Fruit fly (Drosophila melanogaster): Measurements from ENCODE around the gene CG4174.

The CG4174 gene

dm6 chr3L:18627657-18628455 is 10.1 kb upstream of the CG4174 start (continued):
- no peak for TF ChIP-seq CG9215 (GFP tag; IDR thresholded peaks at IDR 0.05)
- no peak for TF ChIP-seq CG7786 (GFP tag; optimal IDR thresholded peaks at IDR 0.05)
- peak; percentile 88 for TF ChIP-seq CG11504 (tag; optimal IDR thresholded peaks at IDR 0.05)
- TF ChIP-seq CG6791 (GFP tag; IDR thresholded peaks at IDR 0.05; ENCODE audit: partially characterized antibody): peak; percentile 12; the same call in 1 of the 3 replicates
- peak; percentile 49 for TF ChIP-seq scrt (GFP tag; optimal IDR thresholded peaks at IDR 0.05)
- TF ChIP-seq Ets65A (GFP tag): no peak
- peak; percentile 10 for TF ChIP-seq CG8388 (GFP tag; optimal IDR thresholded peaks at IDR 0.05)
- TF ChIP-seq CG2875 (GFP tag; optimal IDR thresholded peaks at IDR 0.05): no peak
- TF ChIP-seq Fer3 (tag; optimal IDR thresholded peaks at IDR 0.05): no peak
- no peak for TF ChIP-seq CG3163 (GFP tag; optimal IDR thresholded peaks at IDR 0.05)
- no peak for TF ChIP-seq Dfd (GFP tag; optimal IDR thresholded peaks at IDR 0.05)
- TF ChIP-seq hb (GFP tag; IDR thresholded peaks at IDR 0.05; ENCODE audit: partially characterized antibody): no peak
- TF ChIP-seq CG4424 (GFP tag; optimal IDR thresholded peaks at IDR 0.05): no peak
- no peak for TF ChIP-seq hkb (optimal IDR thresholded peaks at IDR 0.05)
- peak; percentile 19; the same call in 1 of the 2 replicates for TF ChIP-seq hkb (GFP tag; IDR thresholded peaks at IDR 0.05)
- TF ChIP-seq CG8924 (tag; optimal IDR thresholded peaks at IDR 0.05): peak; percentile 31
- no peak for TF ChIP-seq nerfin-2 (GFP tag; IDR thresholded peaks at IDR 0.05; ENCODE audit: partially characterized antibody)
- no peak for TF ChIP-seq zfh2 (GFP tag; optimal IDR thresholded peaks at IDR 0.05)
- no peak for TF ChIP-seq cas (GFP tag; IDR thresholded peaks at IDR 0.05)
- no peak for TF ChIP-seq al (GFP tag; IDR thresholded peaks at IDR 0.05)
- TF ChIP-seq slbo (GFP tag; IDR thresholded peaks at IDR 0.05): peak; percentile 13; the same call in 1 of the 2 replicates
- no peak for TF ChIP-seq Tbp (GFP tag; optimal IDR thresholded peaks at IDR 0.05)

- TF ChIP-seq CG43689 (GFP tag; IDR thresholded peaks at IDR 0.05): no peak
- no peak for TF ChIP-seq cas (GFP tag; IDR thresholded peaks at IDR 0.05)
- TF ChIP-seq sens (GFP tag): peak; percentile 34
- TF ChIP-seq Ets65A (GFP tag): peak; percentile 57
- no peak for TF ChIP-seq CG1024 (GFP tag; IDR thresholded peaks at IDR 0.05)
- TF ChIP-seq Drgx (GFP tag; IDR thresholded peaks at IDR 0.05): peak; percentile 49; the same call in 1 of the 2 replicates
- 0 out of 3 replicates have a peak, but pooled peaks have one; percentile 10 for TF ChIP-seq so (GFP tag; IDR thresholded peaks at IDR 0.05)
- 0 out of 2 replicates have a peak, but pooled peaks have one; percentile 23 for TF ChIP-seq CG14014 (GFP tag; IDR thresholded peaks at IDR 0.05)
- TF ChIP-seq CG15601 (tag; optimal IDR thresholded peaks at IDR 0.05): peak; percentile 57
Measured at dm6 chr3L:18626451-18627079, 8.8 kb upstream of the CG4174 start.

dm6 chr3L:18625786-18626185 is 8.0 kb upstream of the CG4174 start, which contains the start of gene MYPT-75D:
Gene MYPT-75D (plus strand): TSS chr3L:18625959.
- TF ChIP-seq Dbx (GFP tag; IDR thresholded peaks at IDR 0.05): peak; percentile 52; the same call in 2 of the 3 replicates
- no peak for TF ChIP-seq CG3726 (GFP tag; IDR thresholded peaks at IDR 0.05)
- TF ChIP-seq pros (GFP tag; optimal IDR thresholded peaks at IDR 0.05): no peak
- TF ChIP-seq Gug (GFP tag; IDR thresholded peaks at IDR 0.05): 0 out of 4 replicates have a peak, but pooled peaks have one; percentile 8
- TF ChIP-seq crol (GFP tag; IDR thresholded peaks at IDR 0.05): no peak
- peak; percentile 88; the same call in 2 of the 3 replicates for TF ChIP-seq CG2199 (GFP tag; IDR thresholded peaks at IDR 0.05)
- peak; percentile 25 for TF ChIP-seq CG12236 (GFP tag; optimal IDR thresholded peaks at IDR 0.05)
- peak; percentile 83 for TF ChIP-seq chm (GFP tag; IDR thresholded peaks at IDR 0.05)
- no peak for TF ChIP-seq CG3995 (GFP tag; optimal IDR thresholded peaks at IDR 0.05)
- TF ChIP-seq CG6854 (GFP tag; optimal IDR thresholded peaks at IDR 0.05): no peak
- TF ChIP-seq CG17328 (GFP tag; IDR thresholded peaks at IDR 0.05): no peak
- TF ChIP-seq B-H1 (GFP tag; IDR thresholded peaks at IDR 0.05): no peak
- TF ChIP-seq Mes4 (GFP tag; optimal IDR thresholded peaks at IDR 0.05): peak; percentile 39
- peak; percentile 24 for TF ChIP-seq CG33557 (GFP tag; optimal IDR thresholded peaks at IDR 0.05)
- no peak for TF ChIP-seq ewg (GFP tag; optimal IDR thresholded peaks at IDR 0.05)
- peak; percentile 45 for TF ChIP-seq Dad (GFP tag; optimal IDR thresholded peaks at IDR 0.05)
- peak; percentile 88 for TF ChIP-seq ato (GFP tag; IDR thresholded peaks at IDR 0.05; ENCODE audit: partially characterized antibody)
- TF ChIP-seq Ets65A (GFP tag): no peak
- no peak for TF ChIP-seq prd (optimal IDR thresholded peaks at IDR 0.05)
- 0 out of 3 replicates have a peak, but pooled peaks have one; percentile 11 for TF ChIP-seq prd (GFP tag; IDR thresholded peaks at IDR 0.05)

Data from whole organism, embryonic.